Fruit fly (Drosophila melanogaster): ENCODE results near the gene mus304.

The mus304 gene

DNA sequence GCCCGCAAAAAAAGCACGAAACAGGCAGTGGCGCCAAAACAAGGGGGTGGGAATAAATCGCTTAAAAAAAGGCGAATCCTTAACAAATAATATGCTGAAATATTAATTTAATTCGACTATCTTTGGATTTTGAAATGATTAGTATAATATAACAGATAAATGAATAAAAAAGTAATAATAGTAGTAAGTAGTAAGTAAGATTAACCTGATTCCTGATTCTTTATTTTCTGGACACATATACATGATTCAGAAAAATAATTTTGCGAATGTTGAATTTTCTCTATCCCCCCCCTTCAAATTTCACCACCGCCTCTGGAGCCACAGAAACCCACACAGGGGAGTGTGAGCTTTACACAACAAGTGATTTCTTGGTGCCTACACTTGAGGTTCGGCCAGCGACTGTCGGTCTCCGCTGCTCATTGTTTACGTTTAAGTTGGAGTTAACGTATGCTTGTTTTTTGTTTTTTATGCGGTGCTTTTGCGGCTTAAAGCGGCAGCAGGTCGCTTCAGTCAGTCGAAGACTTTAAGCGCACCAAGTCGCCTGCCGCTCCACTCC lies 38.9 kb downstream of the mus304 start, which contains the start of gene CG7330 (continued):
- TF ChIP-seq CG9609 (GFP tag; optimal IDR thresholded peaks at IDR 0.05) (peak; percentile 23), CG17612 (GFP tag; IDR thresholded peaks at IDR 0.05) (no peak; the same call in 1 of the 2 replicates), CG14441 (GFP tag; IDR thresholded peaks at IDR 0.05) (peak; percentile 85), CG16863 (GFP tag; optimal IDR thresholded peaks at IDR 0.05) (peak; percentile 59), CG10654 (GFP tag; optimal IDR thresholded peaks at IDR 0.05) (peak; percentile 86), CG32532 (GFP tag; IDR thresholded peaks at IDR 0.05) (peak; percentile 80), kay (GFP tag; optimal IDR thresholded peaks at IDR 0.05) (peak; percentile 77), CG18262 (tag; optimal IDR thresholded peaks at IDR 0.05) (peak; percentile 91), Sin3A (optimal IDR thresholded peaks at IDR 0.05) (no peak), otp (GFP tag; IDR thresholded peaks at IDR 0.05) (no peak), CG8359 (GFP tag; optimal IDR thresholded peaks at IDR 0.05; ENCODE audit: borderline replicate concordance) (peak; percentile 60), Tbp (GFP tag; optimal IDR thresholded peaks at IDR 0.05) (no peak), tna (GFP tag; IDR thresholded peaks at IDR 0.05; ENCODE audit: partially characterized antibody) (no peak), chm (GFP tag; IDR thresholded peaks at IDR 0.05) (no peak), CG2199 (GFP tag; IDR thresholded peaks at IDR 0.05) (0 out of 3 replicates have a peak, but pooled peaks have one; percentile 51), sima (GFP tag; optimal IDR thresholded peaks at IDR 0.05) (no peak), sd (tag; optimal IDR thresholded peaks at IDR 0.05) (peak; percentile 73), bsh (GFP tag; optimal IDR thresholded peaks at IDR 0.05) (peak; percentile 24 to 72), NC2β (GFP tag; optimal IDR thresholded peaks at IDR 0.05) (no peak), CG10565 (GFP tag; optimal IDR thresholded peaks at IDR 0.05) (no peak), hkb (optimal IDR thresholded peaks at IDR 0.05) (no peak), hkb (GFP tag; IDR thresholded peaks at IDR 0.05) (no peak; the same call in none of the 2 replicates), CG12942 (GFP tag; optimal IDR thresholded peaks at IDR 0.05) (peak; percentile 90), bigmax (GFP tag; optimal IDR thresholded peaks at IDR 0.05) (no peak), Mad (GFP tag; optimal IDR thresholded peaks at IDR 0.05) (peak; percentile 57), CG10274 (GFP tag; optimal IDR thresholded peaks at IDR 0.05) (peak; percentile 61), gfzf (GFP tag; optimal IDR thresholded peaks at IDR 0.05) (no peak), yki (optimal IDR thresholded peaks at IDR 0.05) (no peak), mam (GFP tag; optimal IDR thresholded peaks at IDR 0.05) (peak; percentile 54), CG11085 (GFP tag; IDR thresholded peaks at IDR 0.05) (0 out of 2 replicates have a peak, but pooled peaks have one; percentile 24), chinmo (GFP tag; IDR thresholded peaks at IDR 0.05; ENCODE audit: partially characterized antibody) (no peak), Dad (GFP tag; optimal IDR thresholded peaks at IDR 0.05) (peak; percentile 46), dmrt11E (tag; optimal IDR thresholded peaks at IDR 0.05) (no peak), jumu (GFP tag; optimal IDR thresholded peaks at IDR 0.05) (no peak), nmo (GFP tag; optimal IDR thresholded peaks at IDR 0.05) (peak; percentile 94), CG7357 (GFP tag; IDR thresholded peaks at IDR 0.05) (peak; percentile 81), CG10147 (GFP tag; optimal IDR thresholded peaks at IDR 0.05) (peak; percentile 93), Dll (GFP tag; IDR thresholded peaks at IDR 0.05; ENCODE audit: partially characterized antibody) (no peak), Doc3 (GFP tag; IDR thresholded peaks at IDR 0.05; ENCODE audit: partially characterized antibody) (no peak), prd (optimal IDR thresholded peaks at IDR 0.05) (no peak), prd (GFP tag; IDR thresholded peaks at IDR 0.05) (peak; percentile 83), pita (GFP tag; optimal IDR thresholded peaks at IDR 0.05) (no peak), salm (tag; optimal IDR thresholded peaks at IDR 0.05) (peak; percentile 93), Dip3 (GFP tag; optimal IDR thresholded peaks at IDR 0.05) (peak; percentile 55), inv (GFP tag; IDR thresholded peaks at IDR 0.05; ENCODE audit: partially characterized antibody) (no peak), CG14965 (GFP tag; optimal IDR thresholded peaks at IDR 0.05; ENCODE audit: borderline replicate concordance) (no peak), Mrtf (GFP tag; IDR thresholded peaks at IDR 0.05) (peak; percentile 72), CG7745 (tag; optimal IDR thresholded peaks at IDR 0.05) (no peak), dimm (GFP tag; IDR thresholded peaks at IDR 0.05) (peak; percentile 58; the same call in 1 of the 2 replicates), CG3995 (GFP tag; optimal IDR thresholded peaks at IDR 0.05) (peak; percentile 71), CG8924 (tag; optimal IDR thresholded peaks at IDR 0.05) (peak; percentile 97), zfh2 (GFP tag; optimal IDR thresholded peaks at IDR 0.05) (peak; percentile 69)
